Worm (Caenorhabditis elegans) whole organism, L4 larva: ENCODE measurements around the gene Y57A10C.8.

Experiments used
- F10B5.3 ChIP-seq: sonication (generic microtip); optimal IDR thresholded peaks from 2 replicates; lab custom pipeline; 2016; ENCODE audit warnings: mild to moderate bottlenecking, missing genetic modification characterization, missing compliant biosample characterization
- F37D6.2 ChIP-seq: sonication (generic microtip); optimal IDR thresholded peaks from 2 replicates; lab custom pipeline; 2016; ENCODE audit warnings: mild to moderate bottlenecking, missing genetic modification characterization, missing compliant biosample characterization
- T20F7.1 ChIP-seq: fragments of 200-800 bp; sonication (Bioruptor generic); optimal IDR thresholded peaks from 2 replicates; lab custom pipeline; 2018; ENCODE audit warnings: mild to moderate bottlenecking, missing genetic modification characterization, missing compliant biosample characterization
- Y48G9A.11 ChIP-seq: fragments of 200-800 bp; sonication (Bioruptor generic); IDR thresholded peaks from 2 replicates; pipeline ENCODE4 v1.3.6; 2022; ENCODE audit warnings: missing genetic modification reagents, missing genetic modification characterization, missing compliant biosample characterization
- Y75B8A.6 ChIP-seq: fragments of 200-800 bp; sonication (Bioruptor generic); IDR thresholded peaks from 2 replicates; pipeline ENCODE4 v1.3.6; 2022; ENCODE audit warnings: missing genetic modification reagents, missing genetic modification characterization, missing compliant biosample characterization
- ama-1 ChIP-seq: fragments of 150-350 bp; optimal IDR thresholded peaks from 2 replicates; lab custom pipeline; 2014; ENCODE audit warnings: inconsistent platforms, mixed read lengths
- arid-1 ChIP-seq: fragments of 200-800 bp; sonication (Bioruptor generic); conservative IDR thresholded peaks from 2 replicates; pipeline ENCODE4 v1.3.6; 2022; ENCODE audit warnings: missing genetic modification reagents, missing genetic modification characterization, missing compliant biosample characterization
- attf-4 ChIP-seq: sonication (generic microtip); optimal IDR thresholded peaks from 3 replicates; lab custom pipeline; 2017; ENCODE audit warnings: missing biosample characterization, missing genetic modification characterization
- ceh-28 ChIP-seq: fragments of 150-350 bp; optimal IDR thresholded peaks from 2 replicates; lab custom pipeline; 2014; ENCODE audit warnings: missing biosample characterization, missing genetic modification reagents, missing genetic modification characterization
- ceh-44 ChIP-seq: fragments of 200-800 bp; sonication (Bioruptor generic); IDR thresholded peaks from 2 replicates; pipeline ENCODE4 v1.3.6; 2022; ENCODE audit warnings: missing genetic modification reagents, missing genetic modification characterization, missing compliant biosample characterization
- cey-2 ChIP-seq: sonication (generic microtip); optimal IDR thresholded peaks from 3 replicates; lab custom pipeline; 2017; ENCODE audit warnings: missing genetic modification characterization, mild to moderate bottlenecking, missing compliant biosample characterization, antibody characterized with exemption, borderline replicate concordance; ENCODE audit not compliant: insufficient read depth
- ctbp-1 ChIP-seq: fragments of 200-800 bp; sonication (Bioruptor generic); IDR thresholded peaks from 2 replicates; pipeline ENCODE4 v1.3.6; 2022; ENCODE audit warnings: missing genetic modification reagents, missing genetic modification characterization, missing compliant biosample characterization
- daf-12 ChIP-seq: fragments of 150-350 bp; optimal IDR thresholded peaks from 2 replicates; lab custom pipeline; 2014; ENCODE audit warnings: missing biosample characterization, missing genetic modification reagents, missing genetic modification characterization
- daf-19 ChIP-seq: fragments of 200-800 bp; sonication (Bioruptor generic); conservative IDR thresholded peaks from 2 replicates; pipeline ENCODE4 v1.3.6; 2022; ENCODE audit warnings: missing genetic modification characterization, missing compliant biosample characterization
- dmd-8 ChIP-seq: fragments of 200-800 bp; sonication (Bioruptor generic); IDR thresholded peaks from 2 replicates; pipeline ENCODE4 v1.3.6; 2022; ENCODE audit warnings: missing genetic modification characterization, missing compliant biosample characterization
- dmd-9 ChIP-seq: fragments of 200-800 bp; sonication (Bioruptor generic); IDR thresholded peaks from 2 replicates; pipeline ENCODE4 v1.3.6; 2022; ENCODE audit warnings: missing genetic modification reagents, missing genetic modification characterization, missing compliant biosample characterization
- dpl-1 ChIP-seq: fragments of 150-350 bp; optimal IDR thresholded peaks from 2 replicates; lab custom pipeline; 2014; ENCODE audit warnings: missing biosample characterization, missing genetic modification reagents, missing genetic modification characterization
- egl-27 ChIP-seq: sonication (generic microtip); optimal IDR thresholded peaks from 3 replicates; lab custom pipeline; 2017; ENCODE audit warnings: missing biosample characterization, missing genetic modification reagents, missing genetic modification characterization
- egl-43 ChIP-seq: fragments of 200-800 bp; sonication (Bioruptor generic); IDR thresholded peaks from 2 replicates; pipeline ENCODE4 v1.3.6; 2022; ENCODE audit warnings: missing genetic modification reagents, missing genetic modification characterization, missing compliant biosample characterization
- gei-8 ChIP-seq: fragments of 200-800 bp; sonication (Bioruptor generic); optimal IDR thresholded peaks from 2 replicates; lab custom pipeline; 2018; ENCODE audit warnings: mild to moderate bottlenecking, missing genetic modification characterization, missing compliant biosample characterization
- hlh-11 ChIP-seq: fragments of 200-800 bp; sonication (Bioruptor generic); optimal IDR thresholded peaks from 2 replicates; lab custom pipeline; 2018; ENCODE audit warnings: mild to moderate bottlenecking, missing genetic modification characterization, missing compliant biosample characterization
- hlh-30 ChIP-seq: sonication (generic microtip); optimal IDR thresholded peaks from 2 replicates; lab custom pipeline; 2017; ENCODE audit warnings: antibody characterized with exemption, mild to moderate bottlenecking, missing genetic modification characterization, missing compliant biosample characterization; ENCODE audit not compliant: insufficient read depth
- jun-1 ChIP-seq: fragments of 150-350 bp; optimal IDR thresholded peaks from 2 replicates; lab custom pipeline; 2014; ENCODE audit warnings: missing biosample characterization, missing genetic modification reagents, missing genetic modification characterization
- lim-7 ChIP-seq: fragments of 200-800 bp; sonication (Bioruptor generic); IDR thresholded peaks from 2 replicates; pipeline ENCODE4 v1.3.6; 2022; ENCODE audit warnings: missing genetic modification characterization, missing compliant biosample characterization
- lin-1 ChIP-seq: fragments of 200-800 bp; sonication (Bioruptor generic); IDR thresholded peaks from 2 replicates; pipeline ENCODE4 v1.3.6; 2022; ENCODE audit warnings: missing genetic modification reagents, missing genetic modification characterization, missing compliant biosample characterization
- lin-29 ChIP-seq: fragments of 200-800 bp; sonication (Bioruptor generic); IDR thresholded peaks from 2 replicates; pipeline ENCODE4 v1.3.6; 2022; ENCODE audit warnings: missing genetic modification reagents, missing genetic modification characterization, missing compliant biosample characterization
- lin-38 ChIP-seq: fragments of 200-800 bp; sonication (Bioruptor generic); IDR thresholded peaks from 2 replicates; pipeline ENCODE4 v1.3.6; 2022; ENCODE audit warnings: missing genetic modification reagents, missing genetic modification characterization, missing compliant biosample characterization
- lsy-2 ChIP-seq, 2 experiments: fragments of 150-350 bp in 1 of 2; sonication (generic microtip) in 1 of 2; optimal IDR thresholded peaks; 2 replicates each; lab custom pipeline; 2014 to 2017; ENCODE audit warnings: missing biosample characterization in 2 of 2, missing genetic modification characterization in 2 of 2
- madf-5 ChIP-seq, 2 experiments: fragments of 200-800 bp; sonication (Bioruptor generic); IDR thresholded peaks; 2 replicates each; pipeline ENCODE4 v1.3.6; 2022; ENCODE audit warnings: missing compliant biosample characterization in 2 of 2, missing genetic modification characterization in 2 of 2
- mep-1 ChIP-seq: fragments of 150-350 bp; sonication (generic microtip); optimal IDR thresholded peaks from 3 replicates; lab custom pipeline; 2014; ENCODE audit warnings: missing biosample characterization, missing genetic modification characterization
- mxl-2 ChIP-seq: fragments of 200-800 bp; sonication (Bioruptor generic); conservative IDR thresholded peaks from 2 replicates; pipeline ENCODE4 v1.3.6; 2022; ENCODE audit warnings: missing genetic modification reagents, missing genetic modification characterization, missing compliant biosample characterization
- nhr-10 ChIP-seq: fragments of 150-350 bp; optimal IDR thresholded peaks from 2 replicates; lab custom pipeline; 2014; ENCODE audit warnings: missing biosample characterization, missing genetic modification characterization
- nhr-11 ChIP-seq: fragments of 150-350 bp; optimal IDR thresholded peaks from 2 replicates; lab custom pipeline; 2014; ENCODE audit warnings: missing biosample characterization, missing genetic modification characterization
- nhr-237 ChIP-seq: sonication (generic microtip); optimal IDR thresholded peaks from 2 replicates; lab custom pipeline; 2017; ENCODE audit warnings: missing biosample characterization, missing genetic modification characterization
- nhr-42 ChIP-seq: fragments of 200-800 bp; sonication (Bioruptor generic); IDR thresholded peaks from 2 replicates; pipeline ENCODE4 v1.3.6; 2022; ENCODE audit warnings: missing genetic modification characterization, missing compliant biosample characterization
- nhr-6 ChIP-seq: fragments of 150-350 bp; optimal IDR thresholded peaks from 2 replicates; lab custom pipeline; 2014; ENCODE audit warnings: missing biosample characterization, missing genetic modification characterization
- pqm-1 ChIP-seq: sonication (generic microtip); optimal IDR thresholded peaks from 2 replicates; lab custom pipeline; 2017; ENCODE audit warnings: missing biosample characterization, missing genetic modification characterization
- saeg-2 ChIP-seq: fragments of 200-800 bp; sonication (Bioruptor generic); IDR thresholded peaks from 2 replicates; pipeline ENCODE4 v1.3.6; 2022; ENCODE audit warnings: missing genetic modification reagents, missing genetic modification characterization, missing compliant biosample characterization
- set-16 ChIP-seq: fragments of 200-800 bp; sonication (Bioruptor generic); IDR thresholded peaks from 2 replicates; pipeline ENCODE4 v1.3.6; 2022; ENCODE audit warnings: missing genetic modification reagents, missing genetic modification characterization, missing compliant biosample characterization
- skn-1 ChIP-seq: fragments of 150-350 bp; optimal IDR thresholded peaks from 2 replicates; lab custom pipeline; 2014; ENCODE audit warnings: missing biosample characterization, missing genetic modification characterization
- snpc-1.2 ChIP-seq: fragments of 200-800 bp; sonication (Bioruptor generic); IDR thresholded peaks from 2 replicates; pipeline ENCODE4 v1.3.6; 2022; ENCODE audit warnings: missing genetic modification reagents, missing genetic modification characterization, missing compliant biosample characterization
- unc-62 ChIP-seq, 3 experiments: fragments of 150-350 bp in 1 of 3; sonication (generic microtip); optimal IDR thresholded peaks in 2 of 3; peaks in 1 of 3; 1 replicate in 1 of 3; 2 replicates in 2 of 3; lab custom pipeline; 2014 to 2017; ENCODE audit warnings: missing biosample characterization in 3 of 3, missing genetic modification characterization in 3 of 3, missing genetic modification reagents in 3 of 3, missing genotype in 1 of 3
- vab-7 ChIP-seq: fragments of 200-800 bp; sonication (Bioruptor generic); IDR thresholded peaks from 2 replicates; pipeline ENCODE4 v1.3.6; 2022; ENCODE audit warnings: missing genetic modification reagents, missing genetic modification characterization, missing compliant biosample characterization
- zfp-2 ChIP-seq: sonication (generic microtip); optimal IDR thresholded peaks from 2 replicates; lab custom pipeline; 2016; ENCODE audit warnings: mild to moderate bottlenecking, missing genetic modification characterization, missing compliant biosample characterization
- zfp-3 ChIP-seq: fragments of 200-800 bp; sonication (Bioruptor generic); conservative IDR thresholded peaks from 2 replicates; pipeline ENCODE4 v1.3.6; 2022; ENCODE audit warnings: missing genetic modification reagents, missing genetic modification characterization, missing compliant biosample characterization

The Y57A10C.8 gene

DNA sequence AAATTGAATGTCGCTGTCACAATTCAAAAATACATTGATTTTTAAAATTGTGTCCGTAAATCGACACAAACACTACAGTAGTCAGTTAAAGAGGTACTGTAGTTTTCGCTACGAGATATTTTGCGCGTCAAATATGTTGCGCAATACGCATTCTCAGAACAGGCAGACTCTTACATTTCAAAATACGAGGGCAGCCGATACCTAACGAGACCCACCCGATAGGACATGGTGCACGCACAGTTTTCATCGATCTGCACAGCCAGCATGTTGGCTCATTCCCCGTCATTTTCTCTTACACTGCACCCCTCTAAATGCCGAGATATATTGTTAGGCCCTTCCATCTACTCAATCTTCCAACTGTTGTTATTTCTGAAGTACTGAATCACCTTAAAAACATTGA lies 32.6 kb upstream of the Y57A10C.8 start, which contains the start of gene F15A4.2:
TSS of gene F15A4.2 (plus strand) at position 301 of the 400 bp plus-strand sequence.
- TF ChIP-seq arid-1 (GFP tag; lab: Robert Waterston, UW), result no peak
- TF ChIP-seq ceh-44, result no peak
- no peak for TF ChIP-seq Y75B8A.6 (GFP tag; lab: Robert Waterston, UW)
- TF ChIP-seq egl-27 (tag; lab: Kevin White, UChicago), result no peak
- no peak for TF ChIP-seq nhr-6
- no peak for TF ChIP-seq daf-12 (tag; lab: Kevin White, UChicago)
- no peak for TF ChIP-seq zfp-3
- no peak for TF ChIP-seq dmd-8 (GFP tag; lab: Robert Waterston, UW)
- TF ChIP-seq T20F7.1 (GFP tag; lab: Kevin White, UChicago), result no peak
- TF ChIP-seq daf-19 (GFP tag; lab: Robert Waterston, UW), result no peak
- no peak for TF ChIP-seq ama-1 (lab: Kevin White, UChicago)
- no peak for TF ChIP-seq mxl-2
- TF ChIP-seq set-16 (GFP tag; lab: Robert Waterston, UW), result no peak
- TF ChIP-seq gei-8 (GFP tag; lab: Kevin White, UChicago), result no peak
- TF ChIP-seq hlh-30 (tag; lab: Kevin White, UChicago), result no peak

- no peak for TF ChIP-seq hlh-30 (tag; lab: Kevin White, UChicago)
- no peak for TF ChIP-seq cey-2
- TF ChIP-seq unc-62 (GFP tag; optimal IDR thresholded peaks at IDR 0.05 in 1 of 2; lab: Kevin White, UChicago), result peak in 1 of 2 experiments; percentile 74
- TF ChIP-seq unc-62 (tag; optimal IDR thresholded peaks at IDR 0.05; lab: Kevin White, UChicago), result no peak
- TF ChIP-seq skn-1 (tag; lab: Kevin White, UChicago), result no peak
- peak; percentile 31; the same call in 1 of the 2 replicates for TF ChIP-seq lin-38 (GFP tag; lab: Robert Waterston, UW)
- TF ChIP-seq Y48G9A.11, result 0 out of 2 replicates have a peak, but pooled peaks have one; percentile 11
- no peak for TF ChIP-seq F10B5.3
- TF ChIP-seq set-16 (GFP tag; lab: Robert Waterston, UW), result no peak
These were observed 31.2 kb upstream of the Y57A10C.8 start, which contains the start of gene tag-280 for ce11 chrII:12460602-12461453. tag-280 (plus strand) TSS chrII:12460652.

ce11 chrII:12459422-12459821 lies 29.8 kb upstream of the Y57A10C.8 start, which contains the start of gene tag-281:
tag-281 (plus strand) TSS chrII:12459761.
- peak; percentile 96 for TF ChIP-seq dpl-1 (GFP tag; lab: Kevin White, UChicago)
- TF ChIP-seq nhr-11, result peak; percentile 24
- no peak for TF ChIP-seq egl-43
- TF ChIP-seq vab-7 (GFP tag; lab: Robert Waterston, UW), result no peak
- no peak for TF ChIP-seq saeg-2
- no peak for TF ChIP-seq ceh-28
- no peak for TF ChIP-seq snpc-1.2 (GFP tag; lab: Robert Waterston, UW)
- no peak for TF ChIP-seq nhr-10 (tag; lab: Kevin White, UChicago)
- TF ChIP-seq ctbp-1 (GFP tag; lab: Robert Waterston, UW), result no peak
- no peak for TF ChIP-seq attf-4 (tag; lab: Kevin White, UChicago)
- no peak for TF ChIP-seq pqm-1 (tag; lab: Kevin White, UChicago)
- TF ChIP-seq zfp-2, result no peak
- no peak for TF ChIP-seq F37D6.2 (tag; lab: Kevin White, UChicago)
- no peak for TF ChIP-seq gei-8 (GFP tag; lab: Kevin White, UChicago)
- no peak for TF ChIP-seq mep-1
- no peak for TF ChIP-seq nhr-237
- no peak for TF ChIP-seq daf-12 (tag; lab: Kevin White, UChicago)
- TF ChIP-seq lin-1 (GFP tag; lab: Robert Waterston, UW), result no peak
- no peak for TF ChIP-seq nhr-42 (GFP tag; lab: Robert Waterston, UW)
- TF ChIP-seq lim-7 (GFP tag; lab: Robert Waterston, UW), result no peak
- TF ChIP-seq hlh-11 (tag; lab: Kevin White, UChicago), result peak; percentile 49
- TF ChIP-seq jun-1 (tag; lab: Kevin White, UChicago), result no peak
- TF ChIP-seq lsy-2 (tag; optimal IDR thresholded peaks at IDR 0.05; lab: Kevin White, UChicago), result peak in 1 of 2 experiments; percentile 90
- TF ChIP-seq dmd-9, result 0 out of 2 replicates have a peak, but pooled peaks have one; percentile 50
- TF ChIP-seq F10B5.3, result no peak
- no peak for TF ChIP-seq lin-29 (GFP tag; lab: Robert Waterston, UW)
- TF ChIP-seq hlh-30 (tag; lab: Kevin White, UChicago), result no peak
- no peak for TF ChIP-seq madf-5 (GFP tag; IDR thresholded peaks at IDR 0.05; lab: Robert Waterston, UW)
